Fruit fly (Drosophila melanogaster): ENCODE data around the gene CG43814.
A peak's percentile ranks its signal among the peaks of the same experiment; 100 is the strongest.

Gene CG43814

DNA sequence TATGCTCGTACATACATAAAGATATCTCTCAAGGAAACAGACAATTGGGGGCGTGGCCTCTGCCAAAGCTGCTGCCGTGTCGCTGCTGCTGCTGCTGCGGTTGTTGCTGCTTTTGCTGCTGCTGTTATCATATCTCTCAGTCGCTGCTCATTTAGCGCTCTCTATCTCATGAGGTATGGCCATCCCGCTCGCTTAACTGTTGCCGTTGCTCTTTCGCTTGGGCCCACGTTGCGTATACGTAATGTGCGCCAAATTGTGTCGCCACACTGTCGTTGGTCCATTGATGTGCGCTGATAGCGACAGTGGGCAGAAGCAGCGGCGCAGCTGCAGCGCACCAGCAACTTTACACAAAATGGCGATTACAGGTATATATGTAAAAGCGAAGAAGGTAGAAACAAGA is 8.7 kb downstream of the CG43814 start:
- TF ChIP-seq CG17806 (tag; optimal IDR thresholded peaks at IDR 0.05) (no peak), CG4496 (GFP tag; IDR thresholded peaks at IDR 0.05) (peak; percentile 21; the same call in 1 of the 3 replicates)

DNA sequence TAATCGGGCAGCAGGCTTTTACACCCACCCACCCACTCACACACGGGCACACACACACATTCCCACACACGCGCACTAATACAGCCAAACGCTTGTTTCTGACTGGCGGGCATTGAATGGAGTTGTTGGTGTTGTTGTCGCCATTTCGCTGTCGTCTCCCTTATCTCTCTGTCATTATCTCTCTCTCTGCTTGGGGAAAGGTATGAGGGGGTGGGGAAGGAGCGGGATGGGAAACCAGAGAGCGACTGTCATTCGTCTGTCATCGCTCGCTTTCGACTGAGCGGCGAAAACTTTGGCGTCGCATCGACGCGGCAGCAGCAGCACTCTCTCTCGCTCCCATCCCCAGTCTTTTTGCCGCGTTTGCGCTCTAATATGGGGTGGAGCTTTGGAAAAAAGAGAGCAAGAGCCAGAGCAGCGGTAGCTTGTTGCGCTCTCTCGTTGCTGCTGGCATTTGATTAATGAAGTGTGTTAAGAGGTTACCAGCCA is 9.2 kb downstream of the CG43814 start:
- TF ChIP-seq CG4496 (GFP tag; IDR thresholded peaks at IDR 0.05) = 0 out of 3 replicates have a peak, but pooled peaks have one; percentile 26
- TF ChIP-seq gl (tag; optimal IDR thresholded peaks at IDR 0.05) = no peak
- TF ChIP-seq CG17806 (tag; optimal IDR thresholded peaks at IDR 0.05) = no peak
- TF ChIP-seq CG15710 (tag; optimal IDR thresholded peaks at IDR 0.05) = no peak
- TF ChIP-seq fd96Ca (GFP tag; IDR thresholded peaks at IDR 0.05) = peak; percentile 32; the same call in 1 of the 3 replicates

DNA sequence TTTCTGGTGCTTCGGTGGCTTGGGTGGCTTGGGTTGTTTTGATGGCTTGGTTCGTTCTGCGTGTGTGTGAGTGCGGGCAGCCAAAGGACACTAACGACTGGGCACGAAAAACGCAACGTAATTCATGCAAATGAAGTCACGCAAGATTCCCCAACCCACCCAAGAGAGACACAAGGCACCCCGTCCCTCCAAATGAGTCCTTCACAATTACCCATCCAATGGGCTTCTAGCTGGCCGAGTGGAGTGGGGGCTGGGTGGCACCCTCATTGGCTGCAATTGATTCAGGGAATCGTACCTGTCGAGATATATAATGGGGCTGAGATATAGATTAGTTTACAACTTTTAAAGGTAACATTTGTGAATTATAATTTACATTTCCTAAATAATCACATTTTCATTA is 11.9 kb downstream of the CG43814 start:
- TF ChIP-seq gl (tag; optimal IDR thresholded peaks at IDR 0.05) = no peak
- TF ChIP-seq D1 (tag; optimal IDR thresholded peaks at IDR 0.05) = no peak
- TF ChIP-seq CG9948 (tag; optimal IDR thresholded peaks at IDR 0.05) = no peak
- TF ChIP-seq CG4496 (GFP tag; IDR thresholded peaks at IDR 0.05) = no peak
- TF ChIP-seq EcR (GFP tag; optimal IDR thresholded peaks at IDR 0.05) = no peak
- no peak for TF ChIP-seq Pif1A (GFP tag; optimal IDR thresholded peaks at IDR 0.05)
- no peak for TF ChIP-seq CG15710 (tag; optimal IDR thresholded peaks at IDR 0.05)
- TF ChIP-seq Snoo (tag; optimal IDR thresholded peaks at IDR 0.05) = no peak

DNA sequence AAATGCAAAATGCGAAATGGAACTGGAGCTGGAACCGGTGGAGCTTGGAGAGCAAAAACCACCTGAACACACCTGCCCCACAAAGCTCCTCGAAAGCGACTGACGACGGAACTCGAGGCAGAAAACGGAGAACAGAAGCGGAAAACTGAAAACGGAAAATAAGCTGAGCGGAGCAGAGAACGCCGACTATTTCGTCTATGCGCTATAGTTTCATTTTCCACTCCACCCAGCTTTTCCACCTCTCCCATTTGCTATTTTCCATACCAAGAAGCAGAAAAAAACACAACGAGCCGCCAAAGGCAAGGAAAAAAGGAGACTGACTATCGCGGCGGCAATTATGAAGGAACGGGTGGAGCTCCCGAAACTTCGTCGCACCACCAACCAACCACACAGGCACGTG is 12.3 kb downstream of the CG43814 start, which contains the start of gene ham:
TSS of gene ham (minus strand) at position 101 of the 400 bp plus-strand sequence.
- TF ChIP-seq CG32121 (GFP tag; IDR thresholded peaks at IDR 0.05) (no peak), EcR (GFP tag; optimal IDR thresholded peaks at IDR 0.05) (no peak), CG17806 (tag; optimal IDR thresholded peaks at IDR 0.05) (no peak), Snoo (tag; optimal IDR thresholded peaks at IDR 0.05) (no peak), Pif1B (GFP tag; optimal IDR thresholded peaks at IDR 0.05) (no peak), CG8159 (tag; optimal IDR thresholded peaks at IDR 0.05) (no peak), CG8301 (tag; optimal IDR thresholded peaks at IDR 0.05) (no peak), CG14655 (GFP tag; optimal IDR thresholded peaks at IDR 0.05) (no peak), fd96Ca (GFP tag; IDR thresholded peaks at IDR 0.05) (no peak), CG9948 (tag; optimal IDR thresholded peaks at IDR 0.05) (no peak), CG13204 (GFP tag; optimal IDR thresholded peaks at IDR 0.05) (no peak), rn (GFP tag; IDR thresholded peaks at IDR 0.05) (no peak), CG12605 (GFP tag; IDR thresholded peaks at IDR 0.05) (no peak), D1 (tag; optimal IDR thresholded peaks at IDR 0.05) (no peak), Pif1A (GFP tag; optimal IDR thresholded peaks at IDR 0.05) (no peak), gl (tag; optimal IDR thresholded peaks at IDR 0.05) (no peak), CG15710 (tag; optimal IDR thresholded peaks at IDR 0.05) (no peak)

DNA sequence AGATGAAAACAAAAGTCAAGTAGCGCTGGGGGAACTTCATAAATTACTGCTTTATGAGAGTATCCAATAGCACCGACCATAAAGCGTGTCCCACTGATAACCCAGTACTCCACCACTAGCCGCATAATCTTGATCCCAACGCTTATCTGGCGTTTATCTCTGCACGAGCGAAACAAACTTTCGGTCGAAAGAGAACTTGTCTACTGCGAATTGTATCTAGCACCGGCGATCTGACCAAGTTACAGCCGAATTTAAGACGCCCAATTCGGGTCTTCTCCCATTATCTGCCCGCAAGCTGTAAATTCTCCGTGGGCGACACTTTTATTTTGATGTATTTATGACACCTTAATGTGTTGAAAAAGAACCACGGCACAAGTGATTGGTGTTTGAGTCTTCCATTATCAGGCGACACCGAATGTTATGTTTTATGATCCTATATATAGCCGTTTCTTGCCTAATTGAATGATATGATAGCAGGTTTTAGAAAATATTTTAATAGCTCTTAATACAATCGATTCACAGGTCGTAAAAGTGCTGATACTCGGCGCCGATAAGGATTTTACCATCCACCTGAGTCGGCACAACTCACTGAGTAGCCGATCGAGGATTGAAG is 15.3 kb downstream of the CG43814 start:
- no peak for TF ChIP-seq CG32121 (GFP tag; IDR thresholded peaks at IDR 0.05)
- no peak for TF ChIP-seq D1 (tag; optimal IDR thresholded peaks at IDR 0.05)
- no peak for TF ChIP-seq CG34367 (tag; optimal IDR thresholded peaks at IDR 0.05)
- TF ChIP-seq CG12605 (GFP tag; IDR thresholded peaks at IDR 0.05) = no peak

DNA sequence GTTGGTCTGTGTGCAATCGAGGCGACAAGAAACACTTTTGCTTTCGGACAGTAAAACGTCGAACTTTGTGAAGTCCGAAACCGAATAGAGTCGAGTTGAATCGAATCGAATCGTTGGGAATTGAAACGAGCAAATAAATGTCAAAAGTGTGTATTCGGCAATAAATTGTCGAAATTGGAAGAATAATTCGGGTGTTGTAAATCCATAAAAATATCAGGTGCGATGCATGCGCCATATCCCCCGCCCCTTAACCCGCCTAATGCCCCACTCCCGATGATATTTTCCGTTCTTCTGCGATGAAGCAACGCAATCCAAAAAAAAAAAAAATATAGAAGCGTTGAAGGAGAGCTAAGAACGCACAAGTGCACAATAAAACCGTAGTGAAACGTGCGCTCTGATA is 16.2 kb downstream of the CG43814 start:
- TF ChIP-seq gl (tag; optimal IDR thresholded peaks at IDR 0.05) (no peak), fd96Ca (GFP tag; IDR thresholded peaks at IDR 0.05) (no peak), CG15710 (tag; optimal IDR thresholded peaks at IDR 0.05) (no peak), Ets98B (GFP tag; IDR thresholded peaks at IDR 0.05) (no peak), CG9948 (tag; optimal IDR thresholded peaks at IDR 0.05) (no peak), CG34367 (tag; optimal IDR thresholded peaks at IDR 0.05) (no peak), Pif1B (GFP tag; optimal IDR thresholded peaks at IDR 0.05) (no peak), D1 (tag; optimal IDR thresholded peaks at IDR 0.05) (no peak), Snoo (tag; optimal IDR thresholded peaks at IDR 0.05) (no peak), CG17806 (tag; optimal IDR thresholded peaks at IDR 0.05) (no peak), rn (GFP tag; IDR thresholded peaks at IDR 0.05) (no peak), CG8159 (tag; optimal IDR thresholded peaks at IDR 0.05) (no peak), CG32121 (GFP tag; IDR thresholded peaks at IDR 0.05) (no peak), CG13204 (GFP tag; optimal IDR thresholded peaks at IDR 0.05) (no peak), CG12605 (GFP tag; IDR thresholded peaks at IDR 0.05) (no peak), CG10348 (GFP tag; IDR thresholded peaks at IDR 0.05) (no peak), CG14655 (GFP tag; optimal IDR thresholded peaks at IDR 0.05) (no peak)

DNA sequence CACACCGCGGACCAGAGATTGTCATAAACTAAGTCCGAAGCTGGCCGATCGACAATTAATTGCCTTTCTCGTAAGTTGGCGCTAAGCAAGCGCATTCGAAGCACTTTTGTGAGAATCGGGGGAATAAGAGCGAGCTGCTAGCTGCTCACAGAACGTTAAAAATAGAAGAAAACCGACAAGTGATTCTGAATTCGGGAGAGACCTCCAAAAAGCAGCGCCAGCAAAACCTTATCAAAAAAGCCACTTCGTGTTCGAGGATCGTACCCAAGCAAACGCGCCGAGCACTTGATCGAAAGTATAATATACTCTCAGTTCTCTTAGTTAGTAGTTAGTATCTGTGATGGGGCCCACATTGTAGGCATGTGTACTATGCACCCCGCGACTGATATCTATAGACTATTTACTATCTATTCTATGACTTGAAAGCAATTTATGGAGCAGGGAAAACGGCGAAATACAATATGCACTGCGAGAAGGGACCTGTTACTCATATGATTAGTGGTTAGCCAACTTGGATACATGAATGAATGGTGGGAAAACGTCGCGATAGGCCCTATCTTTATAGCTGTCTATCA is 17.6 kb downstream of the CG43814 start:
- TF ChIP-seq CG8159 (tag; optimal IDR thresholded peaks at IDR 0.05) = no peak
- TF ChIP-seq D1 (tag; optimal IDR thresholded peaks at IDR 0.05) = no peak
- no peak for TF ChIP-seq CG17806 (tag; optimal IDR thresholded peaks at IDR 0.05)
- no peak for TF ChIP-seq CG10348 (GFP tag; IDR thresholded peaks at IDR 0.05)
